Fruit fly (Drosophila melanogaster) whole organism, pupa: ENCODE data around the gene CG8927.

ENCODE experiments used
- CG15710 ChIP-seq: fragments of 200-800 bp; sonication (Bioruptor generic); optimal IDR thresholded peaks from 2 replicates; lab custom pipeline; 2018; ENCODE audit warnings: missing biosample characterization, mild to moderate bottlenecking, missing genetic modification characterization, moderate library complexity
- CG8159 ChIP-seq: fragments of 200-800 bp; sonication (Bioruptor generic); optimal IDR thresholded peaks from 3 replicates; lab custom pipeline; 2018; ENCODE audit warnings: missing biosample characterization, mild to moderate bottlenecking, missing genetic modification characterization, moderate library complexity
- CG8301 ChIP-seq: fragments of 200-800 bp; sonication (Bioruptor generic); optimal IDR thresholded peaks from 2 replicates; lab custom pipeline; 2018; ENCODE audit warnings: missing biosample characterization, mild to moderate bottlenecking, missing genetic modification characterization
- D1 ChIP-seq: fragments of 200-800 bp; sonication (Bioruptor generic); optimal IDR thresholded peaks from 2 replicates; lab custom pipeline; 2018; ENCODE audit warnings: missing biosample characterization, mild to moderate bottlenecking, missing genetic modification characterization, moderate library complexity
- EcR ChIP-seq: fragments of 200-800 bp; sonication (Bioruptor generic); optimal IDR thresholded peaks from 3 replicates; lab custom pipeline; 2019; ENCODE audit warnings: missing biosample characterization, missing genetic modification characterization, mild to moderate bottlenecking, moderate library complexity, missing genetic modification reagents
- rn ChIP-seq: fragments of 200-800 bp; sonication (Bioruptor generic); IDR thresholded peaks from 2 replicates; pipeline ENCODE4 v1.3.6; 2022; ENCODE audit warnings: missing biosample characterization, missing genetic modification characterization

dm6 chr3R:16210808-16211578 lies 30.2 kb downstream of the CG8927 start:
- peak; percentile 52 for TF ChIP-seq CG15710
- peak; percentile 74 for TF ChIP-seq CG8159 (tag; lab: Kevin White, UChicago)
- no peak for TF ChIP-seq D1
- TF ChIP-seq EcR (GFP tag; lab: Kevin White, UChicago) = peak; percentile 39
- peak; percentile 54 for TF ChIP-seq CG8301
- 0 out of 2 replicates have a peak, but pooled peaks have one; percentile 34 for TF ChIP-seq rn
